Worm (Caenorhabditis elegans) whole organism, midembryonic: ENCODE data around the gene srab-16.

Experiments used
- T22C8.4 ChIP-seq: fragments of 200-800 bp; sonication (Bioruptor generic); IDR thresholded peaks from 2 replicates; pipeline ENCODE4 v1.3.6; 2022; ENCODE audit warnings: missing genetic modification characterization, missing compliant biosample characterization
- cog-1 ChIP-seq: sonication (generic microtip); optimal IDR thresholded peaks from 2 replicates; lab custom pipeline; 2016; ENCODE audit warnings: missing genetic modification characterization, missing compliant biosample characterization
- flt-1 ChIP-seq: fragments of 200-800 bp; sonication (Bioruptor generic); IDR thresholded peaks from 2 replicates; pipeline ENCODE4 v1.3.6; 2022; ENCODE audit warnings: missing genetic modification characterization, missing compliant biosample characterization
- klf-2 ChIP-seq: fragments of 200-800 bp; sonication (Bioruptor generic); conservative IDR thresholded peaks from 2 replicates; pipeline ENCODE4 v1.3.6; 2022; ENCODE audit warnings: missing genetic modification reagents, missing genetic modification characterization, missing compliant biosample characterization
- med-1 ChIP-seq: sonication (generic microtip); optimal IDR thresholded peaks from 2 replicates; lab custom pipeline; 2017; ENCODE audit warnings: missing genetic modification characterization, mild to moderate bottlenecking, missing compliant biosample characterization, antibody characterized with exemption, missing genetic modification reagents; ENCODE audit not compliant: insufficient read depth
- ref-1 ChIP-seq: fragments of 200-800 bp; sonication (Bioruptor generic); conservative IDR thresholded peaks from 2 replicates; pipeline ENCODE4 v1.3.6; 2022; ENCODE audit warnings: missing genetic modification reagents, missing genetic modification characterization, missing compliant biosample characterization
- tab-1 ChIP-seq: fragments of 200-800 bp; sonication (Bioruptor generic); IDR thresholded peaks from 2 replicates; pipeline ENCODE4 v1.3.6; 2022; ENCODE audit warnings: missing genetic modification characterization, missing compliant biosample characterization
- ztf-23 ChIP-seq: fragments of 200-800 bp; sonication (Bioruptor generic); IDR thresholded peaks from 2 replicates; pipeline ENCODE4 v1.3.6; 2022; ENCODE audit warnings: missing genetic modification reagents, missing genetic modification characterization, missing compliant biosample characterization
- ztf-29 ChIP-seq: fragments of 200-800 bp; sonication (Bioruptor generic); IDR thresholded peaks from 2 replicates; pipeline ENCODE4 v1.3.6; 2022; ENCODE audit warnings: missing genetic modification reagents, missing genetic modification characterization, missing compliant biosample characterization

Gene srab-16

ce11 chrV:778339-778738 is 4.2 kb upstream of the srab-16 start, which contains the start of gene srbc-59:
TSS of gene srbc-59 (plus strand) at chrV:778639.
- no peak for TF ChIP-seq klf-2 (GFP tag; lab: Robert Waterston, UW)
- TF ChIP-seq tab-1, result no peak
- TF ChIP-seq T22C8.4, result no peak
- TF ChIP-seq cog-1 (tag; lab: Kevin White, UChicago), result no peak
- TF ChIP-seq flt-1 (GFP tag; lab: Robert Waterston, UW), result no peak
- TF ChIP-seq med-1, result no peak
- TF ChIP-seq ztf-29 (GFP tag; lab: Robert Waterston, UW), result no peak

DNA sequence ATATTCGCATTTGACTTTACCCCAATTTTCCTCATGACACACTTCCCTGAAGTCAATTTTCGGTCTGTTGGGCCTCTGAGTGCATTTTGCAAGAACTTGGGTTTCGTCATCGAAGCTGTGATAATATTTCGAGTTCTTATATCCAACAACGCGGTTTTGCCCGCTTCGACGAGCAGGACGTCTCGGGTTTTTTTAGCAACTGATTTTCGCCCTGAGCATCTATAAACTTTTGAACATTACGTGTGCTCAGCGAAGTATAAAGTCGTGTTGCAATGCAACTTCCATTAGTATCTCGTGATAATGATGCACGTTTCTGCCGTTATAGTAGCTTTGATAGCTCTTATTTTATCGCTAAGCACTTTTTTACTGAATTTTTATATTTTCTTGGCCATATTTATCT is 2.5 kb upstream of the srab-16 start, which contains the start of gene srbc-60:
Gene srbc-60 (plus strand): TSS at position 301 of the 400 bp plus-strand sequence.
- TF ChIP-seq med-1 (no peak), flt-1 (GFP tag; lab: Robert Waterston, UW) (no peak), ztf-23 (GFP tag; lab: Robert Waterston, UW) (no peak), klf-2 (GFP tag; lab: Robert Waterston, UW) (no peak), tab-1 (no peak), T22C8.4 (no peak), ztf-29 (GFP tag; lab: Robert Waterston, UW) (no peak), cog-1 (tag; lab: Kevin White, UChicago) (no peak), ref-1 (no peak)

DNA sequence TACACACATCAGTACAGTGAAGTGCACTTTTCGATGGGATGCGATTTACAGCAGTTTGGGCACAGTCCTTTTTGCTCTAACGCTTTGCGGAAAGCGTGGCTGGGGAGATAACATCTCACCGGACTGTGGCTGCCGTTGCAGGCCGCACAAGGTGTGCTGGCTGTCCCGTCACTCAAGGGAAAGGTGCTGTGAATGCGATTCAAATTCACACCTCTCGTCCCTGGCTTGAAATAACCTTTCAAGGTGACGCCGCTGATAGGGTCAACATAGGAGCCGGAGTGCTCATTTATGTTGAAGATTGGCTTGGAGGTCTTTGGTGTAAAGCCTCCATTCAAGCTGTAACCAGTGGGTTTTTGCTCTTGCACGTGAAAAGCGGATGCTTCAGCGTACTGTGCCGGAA is 11.6 kb downstream of the srab-16 start:
- no peak for TF ChIP-seq med-1
- no peak for TF ChIP-seq tab-1
- no peak for TF ChIP-seq ztf-29 (GFP tag; lab: Robert Waterston, UW)
- no peak for TF ChIP-seq ztf-23 (GFP tag; lab: Robert Waterston, UW)
- no peak for TF ChIP-seq T22C8.4
- no peak for TF ChIP-seq klf-2 (GFP tag; lab: Robert Waterston, UW)
- no peak for TF ChIP-seq ref-1
- no peak for TF ChIP-seq cog-1 (tag; lab: Kevin White, UChicago)
- no peak for TF ChIP-seq flt-1 (GFP tag; lab: Robert Waterston, UW)

DNA sequence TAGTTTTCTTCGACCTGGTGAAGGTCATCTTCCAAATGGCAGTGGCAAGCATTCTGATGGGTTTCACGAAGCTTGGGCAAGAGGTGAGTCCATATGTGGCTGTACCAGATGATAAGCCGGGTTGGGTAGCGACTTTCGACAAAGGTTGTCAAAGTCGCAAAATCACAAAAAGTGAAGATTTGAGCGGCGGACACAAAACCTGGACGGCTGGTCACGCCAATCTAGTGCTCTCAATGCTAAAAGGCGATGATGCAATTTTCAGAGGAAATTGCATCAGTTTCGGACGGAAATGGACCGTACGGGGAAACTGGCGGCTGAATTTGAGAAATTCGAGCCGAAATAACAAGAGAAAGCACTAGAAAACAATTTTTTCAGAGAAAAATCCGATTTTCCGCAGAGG is 14.7 kb downstream of the srab-16 start:
- TF ChIP-seq ref-1 (no peak), flt-1 (GFP tag; lab: Robert Waterston, UW) (no peak)

ce11 chrV:800271-800670 is 17.7 kb downstream of the srab-16 start:
- TF ChIP-seq ztf-23 (GFP tag; lab: Robert Waterston, UW), result no peak
- no peak for TF ChIP-seq T22C8.4
- no peak for TF ChIP-seq ztf-29 (GFP tag; lab: Robert Waterston, UW)
- no peak for TF ChIP-seq tab-1
- no peak for TF ChIP-seq klf-2 (GFP tag; lab: Robert Waterston, UW)
- no peak for TF ChIP-seq flt-1 (GFP tag; lab: Robert Waterston, UW)
- TF ChIP-seq cog-1 (tag; lab: Kevin White, UChicago), result no peak
- no peak for TF ChIP-seq ref-1
- no peak for TF ChIP-seq med-1

DNA sequence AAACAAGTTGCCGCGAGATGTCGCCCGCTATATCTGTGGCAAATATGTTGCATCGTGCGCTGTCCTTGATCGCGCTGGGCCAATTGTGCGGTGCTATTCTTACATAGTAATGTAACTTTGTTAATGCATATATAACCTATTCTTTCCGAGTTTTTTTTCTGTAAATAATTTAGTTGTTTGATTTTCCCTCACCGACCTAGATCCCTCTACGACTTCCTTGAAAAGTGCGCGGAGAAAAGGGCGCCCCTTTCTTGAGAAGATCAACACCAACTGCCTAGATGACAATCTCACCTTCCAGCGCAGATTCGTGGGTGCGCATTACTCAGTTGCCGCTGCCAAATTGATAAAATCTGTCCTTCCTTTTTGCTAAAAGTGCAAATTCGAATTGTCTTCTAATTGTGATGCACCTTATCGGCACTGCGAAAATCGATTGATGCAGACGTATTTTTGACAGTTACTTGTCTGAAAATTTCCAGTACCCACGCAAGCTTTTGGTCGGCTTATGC is 19.1 kb downstream of the srab-16 start:
- TF ChIP-seq T22C8.4 (no peak), tab-1 (no peak), ref-1 (no peak), med-1 (no peak)

- TF ChIP-seq T22C8.4, result no peak
- no peak for TF ChIP-seq med-1
- no peak for TF ChIP-seq ref-1
- TF ChIP-seq ztf-23 (GFP tag; lab: Robert Waterston, UW), result no peak
- no peak for TF ChIP-seq tab-1
Measured at ce11 chrV:802726-803125, 20.2 kb downstream of the srab-16 start.

- no peak for TF ChIP-seq med-1
- no peak for TF ChIP-seq klf-2 (GFP tag; lab: Robert Waterston, UW)
- no peak for TF ChIP-seq cog-1 (tag; lab: Kevin White, UChicago)
- no peak for TF ChIP-seq ztf-23 (GFP tag; lab: Robert Waterston, UW)
- no peak for TF ChIP-seq ztf-29 (GFP tag; lab: Robert Waterston, UW)
- TF ChIP-seq T22C8.4, result no peak
- TF ChIP-seq ref-1, result no peak
- TF ChIP-seq flt-1 (GFP tag; lab: Robert Waterston, UW), result no peak
- no peak for TF ChIP-seq tab-1
Measured at ce11 chrV:803472-803871, 20.9 kb downstream of the srab-16 start.

DNA sequence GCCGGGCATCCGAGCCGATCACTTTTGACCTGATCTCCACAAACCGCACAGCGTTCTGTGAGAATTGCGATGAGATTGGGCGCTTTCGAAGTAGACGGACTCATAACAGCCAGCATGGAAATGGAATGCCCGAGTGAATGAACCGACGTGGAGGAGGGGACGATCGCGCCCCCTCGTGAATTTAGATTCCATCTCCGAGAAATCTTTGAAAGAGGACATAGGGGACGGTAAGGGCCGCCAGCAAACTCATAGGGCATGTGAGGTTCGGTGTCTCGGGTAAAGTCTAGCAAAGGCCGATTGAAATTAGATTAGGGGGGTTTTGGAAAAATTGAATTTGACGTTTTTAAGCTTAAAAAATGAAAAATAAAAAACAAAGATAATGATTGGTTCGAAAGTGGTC is 22.0 kb downstream of the srab-16 start, which contains the start of gene nhr-270:
Gene nhr-270 (minus strand): TSS at position 257 of the 400 bp plus-strand sequence.
- TF ChIP-seq klf-2 (GFP tag; lab: Robert Waterston, UW), result no peak
- no peak for TF ChIP-seq T22C8.4
- TF ChIP-seq flt-1 (GFP tag; lab: Robert Waterston, UW), result no peak
- no peak for TF ChIP-seq ref-1
- no peak for TF ChIP-seq med-1
- no peak for TF ChIP-seq tab-1
- no peak for TF ChIP-seq cog-1 (tag; lab: Kevin White, UChicago)
- TF ChIP-seq ztf-29 (GFP tag; lab: Robert Waterston, UW), result no peak
- TF ChIP-seq ztf-23 (GFP tag; lab: Robert Waterston, UW), result no peak

ce11 chrV:808260-808659 is 25.7 kb downstream of the srab-16 start:
- TF ChIP-seq cog-1 (tag; lab: Kevin White, UChicago) (no peak), flt-1 (GFP tag; lab: Robert Waterston, UW) (no peak), klf-2 (GFP tag; lab: Robert Waterston, UW) (no peak), ztf-29 (GFP tag; lab: Robert Waterston, UW) (no peak), T22C8.4 (no peak), med-1 (no peak), tab-1 (no peak), ztf-23 (GFP tag; lab: Robert Waterston, UW) (no peak), ref-1 (no peak)

DNA sequence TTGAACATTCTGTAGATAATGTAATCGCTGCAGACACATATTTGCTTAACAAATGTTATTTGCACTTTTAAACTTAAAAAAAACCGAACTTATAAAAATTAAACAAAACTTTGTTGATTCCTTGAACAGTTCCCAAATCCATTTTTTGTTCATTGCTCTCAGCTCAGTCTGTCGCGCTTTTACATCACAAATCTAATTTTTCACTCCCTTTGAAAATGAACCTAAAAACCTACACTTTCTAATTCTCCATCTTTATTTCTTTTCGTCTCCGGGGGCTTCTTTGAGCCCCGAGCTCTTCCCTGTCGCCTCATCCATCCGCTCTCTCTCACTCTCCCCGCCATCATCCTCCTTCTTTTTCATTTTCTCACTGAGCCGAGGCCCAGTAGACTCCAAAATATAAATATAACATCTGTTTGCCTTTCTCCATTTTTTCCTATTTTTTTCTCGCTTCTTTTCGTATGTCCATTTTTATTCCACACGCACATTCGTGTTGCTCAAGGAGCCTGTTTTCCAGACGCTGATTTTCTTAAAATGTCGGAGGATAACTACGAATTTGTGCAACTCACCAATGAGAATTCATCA is 27.8 kb downstream of the srab-16 start, which contains the start of gene R13D11.4:
Gene R13D11.4 (plus strand): TSS at position 532 of the 582 bp plus-strand sequence.
- TF ChIP-seq ztf-29 (GFP tag; lab: Robert Waterston, UW), result no peak
- TF ChIP-seq ztf-23 (GFP tag; lab: Robert Waterston, UW), result no peak
- no peak for TF ChIP-seq med-1
- TF ChIP-seq cog-1 (tag; lab: Kevin White, UChicago), result no peak
- TF ChIP-seq tab-1, result no peak
- no peak for TF ChIP-seq klf-2 (GFP tag; lab: Robert Waterston, UW)
- TF ChIP-seq ref-1, result no peak
- no peak for TF ChIP-seq flt-1 (GFP tag; lab: Robert Waterston, UW)
- no peak for TF ChIP-seq T22C8.4
